Worm (Caenorhabditis elegans) whole organism, L4 larva: ENCODE results near the gene pitp-1.
A peak's percentile ranks its signal among the peaks of the same experiment; 100 is the strongest.

Experiments used
- daf-12 ChIP-seq: fragments of 150-350 bp; optimal IDR thresholded peaks from 2 replicates; lab custom pipeline; 2014; ENCODE audit warnings: missing biosample characterization, missing genetic modification reagents, missing genetic modification characterization
- fos-1 ChIP-seq: fragments of 150-350 bp; optimal IDR thresholded peaks from 2 replicates; lab custom pipeline; 2014; ENCODE audit warnings: missing biosample characterization, missing genetic modification characterization
- gei-8 ChIP-seq: fragments of 200-800 bp; sonication (Bioruptor generic); optimal IDR thresholded peaks from 2 replicates; lab custom pipeline; 2018; ENCODE audit warnings: mild to moderate bottlenecking, missing genetic modification characterization, missing compliant biosample characterization
- hlh-30 ChIP-seq: sonication (generic microtip); optimal IDR thresholded peaks from 2 replicates; lab custom pipeline; 2017; ENCODE audit warnings: antibody characterized with exemption, mild to moderate bottlenecking, missing genetic modification characterization, missing compliant biosample characterization; ENCODE audit not compliant: insufficient read depth
- lin-15B ChIP-seq: fragments of 150-350 bp; sonication (generic microtip); optimal IDR thresholded peaks from 3 replicates; lab custom pipeline; 2014; ENCODE audit warnings: missing biosample characterization, missing genetic modification characterization
- lir-3 ChIP-seq: sonication (generic microtip); optimal IDR thresholded peaks from 2 replicates; lab custom pipeline; 2016; ENCODE audit warnings: mild to moderate bottlenecking, missing genetic modification characterization, missing compliant biosample characterization
- lsy-2 ChIP-seq, 2 experiments: fragments of 150-350 bp in 1 of 2; sonication (generic microtip) in 1 of 2; optimal IDR thresholded peaks; 2 replicates each; lab custom pipeline; 2014 to 2017; ENCODE audit warnings: missing biosample characterization in 2 of 2, missing genetic modification characterization in 2 of 2
- nhr-102 ChIP-seq: sonication (generic microtip); optimal IDR thresholded peaks from 2 replicates; lab custom pipeline; 2016; ENCODE audit warnings: mild to moderate bottlenecking, missing genetic modification characterization, moderate library complexity, missing compliant biosample characterization
- nhr-28 ChIP-seq: fragments of 150-350 bp; optimal IDR thresholded peaks from 2 replicates; lab custom pipeline; 2014; ENCODE audit warnings: missing biosample characterization, missing genetic modification characterization
- nhr-77 ChIP-seq: fragments of 150-350 bp; optimal IDR thresholded peaks from 2 replicates; lab custom pipeline; 2014; ENCODE audit warnings: missing biosample characterization, missing genetic modification characterization
- pqm-1 ChIP-seq: sonication (generic microtip); optimal IDR thresholded peaks from 2 replicates; lab custom pipeline; 2017; ENCODE audit warnings: missing biosample characterization, missing genetic modification characterization

- TF ChIP-seq lsy-2 (tag; optimal IDR thresholded peaks at IDR 0.05; lab: Kevin White, UChicago) = peak in 1 of 2 experiments; percentile 72
- TF ChIP-seq hlh-30 (tag; lab: Kevin White, UChicago) = peak; percentile 25
- no peak for TF ChIP-seq fos-1 (tag; lab: Kevin White, UChicago)
- TF ChIP-seq daf-12 (tag; lab: Kevin White, UChicago) = no peak
- TF ChIP-seq nhr-77 (tag; lab: Kevin White, UChicago) = peak; percentile 73
- TF ChIP-seq lir-3 (tag; lab: Kevin White, UChicago) = no peak
- no peak for TF ChIP-seq pqm-1 (tag; lab: Kevin White, UChicago)
- TF ChIP-seq gei-8 (GFP tag; lab: Kevin White, UChicago) = no peak
- TF ChIP-seq nhr-102 = no peak
- TF ChIP-seq lin-15B (tag; lab: Kevin White, UChicago) = no peak
- peak; percentile 39 for TF ChIP-seq nhr-28 (tag; lab: Kevin White, UChicago)
Observed at ce11 chrIII:3540424-3540823, 10.8 kb upstream of the pitp-1 start.
